Fruit fly (Drosophila melanogaster) whole organism: ENCODE data around the gene CG14693.
A peak's percentile ranks its signal among the peaks of the same experiment; 100 is the strongest.

Experiments
- CG8478 ChIP-seq: fragments of >200 bp; optimal IDR thresholded peaks from 2 replicates; lab custom pipeline; 2018; ENCODE audit warnings: inconsistent platforms
- Dll ChIP-seq: fragments of >200 bp; optimal IDR thresholded peaks from 2 replicates; lab custom pipeline; 2017
- EcR ChIP-seq, 2 experiments: fragments of >200 bp; optimal IDR thresholded peaks; 2 replicates each; lab custom pipeline; 2017; ENCODE audit warnings: missing biosample characterization in 2 of 2, missing genetic modification characterization in 2 of 2, missing genetic modification reagents in 2 of 2
- pan ChIP-seq: fragments of >200 bp; optimal IDR thresholded peaks from 2 replicates; lab custom pipeline; 2017
- psq ChIP-seq: fragments of >200 bp; optimal IDR thresholded peaks from 2 replicates; lab custom pipeline; 2017
- usp ChIP-seq: fragments of >200 bp; optimal IDR thresholded peaks from 2 replicates; lab custom pipeline; 2017; ENCODE audit warnings: missing biosample characterization, missing genetic modification characterization, mixed read lengths

CG14693 gene

DNA sequence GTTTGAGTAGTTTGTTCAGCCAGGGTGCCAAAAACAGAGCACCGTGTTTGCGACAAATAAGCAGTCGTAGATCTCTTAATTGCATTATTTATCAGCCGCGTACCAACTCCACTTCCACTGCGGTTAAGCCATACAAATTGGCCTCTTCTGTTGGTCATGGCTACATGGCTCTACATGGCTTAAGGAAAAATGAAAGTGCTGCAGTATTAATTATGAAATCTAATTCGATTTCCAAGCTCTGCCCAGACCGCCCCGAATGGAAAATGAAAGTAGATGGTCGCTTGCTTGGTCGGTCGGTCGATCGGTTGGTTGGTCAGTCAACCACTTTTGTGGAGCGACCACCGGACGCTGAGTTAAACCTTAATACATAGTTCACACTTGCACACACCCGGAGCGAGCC lies 22.1 kb upstream of the CG14693 start:
- TF ChIP-seq psq = no peak
- TF ChIP-seq CG8478 (lab: Kevin White, UChicago) = no peak
- no peak for TF ChIP-seq EcR (GFP tag; optimal IDR thresholded peaks at IDR 0.05; lab: Kevin White, UChicago)
- no peak for TF ChIP-seq Dll
- TF ChIP-seq pan (lab: Kevin White, UChicago) = no peak
- TF ChIP-seq usp (GFP tag; lab: Kevin White, UChicago) = no peak

- TF ChIP-seq Dll (no peak), pan (lab: Kevin White, UChicago) (no peak), CG8478 (lab: Kevin White, UChicago) (no peak), usp (GFP tag; lab: Kevin White, UChicago) (no peak), EcR (GFP tag; optimal IDR thresholded peaks at IDR 0.05; lab: Kevin White, UChicago) (no peak)
Observed at dm6 chr3R:10834893-10835292, 20.0 kb upstream of the CG14693 start.

dm6 chr3R:10832526-10833165 lies 17.8 kb upstream of the CG14693 start:
- no peak for TF ChIP-seq CG8478 (lab: Kevin White, UChicago)
- no peak for TF ChIP-seq psq
- TF ChIP-seq usp (GFP tag; lab: Kevin White, UChicago) = no peak

dm6 chr3R:10829746-10830145 lies 14.9 kb upstream of the CG14693 start:
- TF ChIP-seq EcR (GFP tag; optimal IDR thresholded peaks at IDR 0.05; lab: Kevin White, UChicago) (no peak), psq (no peak), CG8478 (lab: Kevin White, UChicago) (no peak), usp (GFP tag; lab: Kevin White, UChicago) (no peak), pan (lab: Kevin White, UChicago) (no peak), Dll (no peak)

- TF ChIP-seq pan (lab: Kevin White, UChicago) (no peak), EcR (GFP tag; optimal IDR thresholded peaks at IDR 0.05; lab: Kevin White, UChicago) (no peak), CG8478 (lab: Kevin White, UChicago) (no peak), psq (no peak), usp (GFP tag; lab: Kevin White, UChicago) (no peak), Dll (no peak)
Observed at dm6 chr3R:10828688-10829087, 13.8 kb upstream of the CG14693 start.

- peak; percentile 84 for TF ChIP-seq Dll
- no peak for TF ChIP-seq usp (GFP tag; lab: Kevin White, UChicago)
- no peak for TF ChIP-seq CG8478 (lab: Kevin White, UChicago)
Observed at dm6 chr3R:10826796-10827524, 12.1 kb upstream of the CG14693 start, which contains the start of gene Cad86C. Gene Cad86C, plus strand, starts transcription at chr3R:10827079.

- TF ChIP-seq Dll (no peak), CG8478 (lab: Kevin White, UChicago) (no peak), usp (GFP tag; lab: Kevin White, UChicago) (no peak), pan (lab: Kevin White, UChicago) (no peak), psq (no peak)
Observed at dm6 chr3R:10803855-10804254, 11.0 kb downstream of the CG14693 start, which contains the start of gene CG14692. Gene CG14692, minus strand, starts transcription at chr3R:10803955.

- TF ChIP-seq EcR (GFP tag; optimal IDR thresholded peaks at IDR 0.05; lab: Kevin White, UChicago) (no peak), psq (no peak), usp (GFP tag; lab: Kevin White, UChicago) (no peak), CG8478 (lab: Kevin White, UChicago) (no peak)
Observed at dm6 chr3R:10792604-10793003, 22.2 kb downstream of the CG14693 start, which contains the start of gene CG14687. Gene CG14687, plus strand, starts transcription at chr3R:10792904.

- TF ChIP-seq usp (GFP tag; lab: Kevin White, UChicago) = no peak
Observed at dm6 chr3R:10788186-10788585, 26.7 kb downstream of the CG14693 start, which contains the start of the genes Art1 and Mcm5. Gene Art1, minus strand, starts transcription at chr3R:10788226. Gene Mcm5, plus strand, starts transcription at chr3R:10788524.

DNA sequence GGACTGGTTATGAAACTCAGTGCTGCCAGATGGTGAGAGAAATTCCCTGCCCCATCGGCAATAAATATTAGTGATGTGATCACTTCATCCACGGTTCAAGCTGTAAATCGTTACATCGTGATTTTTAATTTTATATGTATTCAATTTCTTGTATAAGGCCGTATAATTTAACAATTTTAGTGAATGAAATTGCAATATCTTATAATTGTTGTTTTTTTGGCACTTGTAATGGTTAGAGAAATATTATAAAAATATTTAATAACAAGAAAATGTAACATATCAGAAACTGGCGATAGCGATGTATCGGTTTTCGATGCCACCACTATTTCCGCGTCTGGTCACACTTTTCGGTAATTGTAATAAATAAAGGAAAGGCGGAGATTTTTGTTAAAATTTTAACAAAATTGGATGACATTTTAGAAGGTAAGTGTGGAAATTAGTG lies 30.8 kb downstream of the CG14693 start, which contains the start of the genes mRpL37 and Rbp1:
Gene mRpL37 (minus strand): TSS at position 35 of the 442 bp plus-strand sequence.
Gene Rbp1 (plus strand): TSS at position 326 of the 442 bp plus-strand sequence.
- TF ChIP-seq Dll (no peak), CG8478 (lab: Kevin White, UChicago) (no peak), psq (no peak), EcR (GFP tag; optimal IDR thresholded peaks at IDR 0.05; lab: Kevin White, UChicago) (no peak), pan (lab: Kevin White, UChicago) (no peak), usp (GFP tag; lab: Kevin White, UChicago) (no peak)

dm6 chr3R:10782167-10782566 lies 32.7 kb downstream of the CG14693 start, which contains the start of gene CG42633:
Gene CG42633, minus strand, starts transcription at chr3R:10782267.
- TF ChIP-seq EcR (GFP tag; optimal IDR thresholded peaks at IDR 0.05; lab: Kevin White, UChicago) = no peak
- no peak for TF ChIP-seq Dll
- no peak for TF ChIP-seq psq
- TF ChIP-seq pan (lab: Kevin White, UChicago) = no peak
- no peak for TF ChIP-seq usp (GFP tag; lab: Kevin White, UChicago)
- TF ChIP-seq CG8478 (lab: Kevin White, UChicago) = no peak

- no peak for TF ChIP-seq psq
- TF ChIP-seq Dll = no peak
- no peak for TF ChIP-seq usp (GFP tag; lab: Kevin White, UChicago)
- TF ChIP-seq EcR (GFP tag; optimal IDR thresholded peaks at IDR 0.05; lab: Kevin White, UChicago) = no peak
- TF ChIP-seq CG8478 (lab: Kevin White, UChicago) = no peak
- no peak for TF ChIP-seq pan (lab: Kevin White, UChicago)
Observed at dm6 chr3R:10780161-10780560, 34.7 kb downstream of the CG14693 start.
